Worm (Caenorhabditis elegans): ENCODE data around the gene col-81.
A peak's percentile ranks its signal among the peaks of the same experiment; 100 is the strongest.

Gene col-81

DNA sequence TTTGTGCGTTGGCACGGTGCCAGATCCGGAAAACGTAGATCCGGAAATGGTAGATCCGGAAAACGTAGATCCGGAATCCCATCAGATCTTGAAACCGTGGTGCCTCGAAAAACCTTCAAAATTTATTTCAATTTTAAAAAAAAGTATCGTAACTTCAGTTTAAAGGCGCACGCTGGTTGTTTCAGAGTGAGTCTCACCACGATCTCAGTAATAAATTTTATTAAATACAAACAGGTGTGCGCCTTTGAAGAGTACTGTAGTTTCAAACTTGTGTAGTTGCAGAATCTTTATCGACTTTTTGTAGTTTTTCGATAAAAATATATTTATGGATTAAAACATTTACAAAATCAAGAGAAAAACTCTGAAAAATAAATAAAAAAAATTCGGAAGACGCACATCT is 37.1 kb upstream of the col-81 start (continued):
- peak; percentile 37 for TF ChIP-seq snpc-1.1 (tag; optimal IDR thresholded peaks at IDR 0.05; ENCODE audit: insufficient read depth)
- peak; percentile 88 for TF ChIP-seq ceh-91 (GFP tag; IDR thresholded peaks at IDR 0.05)
- no peak for TF ChIP-seq Y67H2A.10 (GFP tag; conservative IDR thresholded peaks at IDR 0.05)
- peak; percentile 45; the same call in 1 of the 2 replicates for TF ChIP-seq attf-3 (GFP tag; conservative IDR thresholded peaks at IDR 0.05)
- TF ChIP-seq ceh-79 (tag; optimal IDR thresholded peaks at IDR 0.05) = no peak
- 0 out of 2 replicates have a peak, but pooled peaks have one; percentile 9 for TF ChIP-seq pbrm-1 (GFP tag; IDR thresholded peaks at IDR 0.05)
- 0 out of 2 replicates have a peak, but pooled peaks have one; percentile 25 for TF ChIP-seq hsf-1 (GFP tag; IDR thresholded peaks at IDR 0.05)
- TF ChIP-seq B0261.1 (tag; optimal IDR thresholded peaks at IDR 0.05) = no peak
- no peak for TF ChIP-seq bed-2 (GFP tag; IDR thresholded peaks at IDR 0.05)
- TF ChIP-seq Y79H2A.3 (GFP tag; conservative IDR thresholded peaks at IDR 0.05) = no peak
- TF ChIP-seq madf-8 (GFP tag; conservative IDR thresholded peaks at IDR 0.05) = peak; percentile 94
- TF ChIP-seq F49E8.2 (tag; optimal IDR thresholded peaks at IDR 0.05; ENCODE audit: insufficient read depth) = peak; percentile 81
- no peak for TF ChIP-seq Y95B8A.8 (GFP tag; IDR thresholded peaks at IDR 0.05)
- peak; percentile 21 for TF ChIP-seq tlf-1 (GFP tag; optimal IDR thresholded peaks at IDR 0.05)
- TF ChIP-seq athp-1 (tag; optimal IDR thresholded peaks at IDR 0.05) = peak; percentile 66
- TF ChIP-seq nfya-2 (GFP tag; IDR thresholded peaks at IDR 0.05) = no peak
- TF ChIP-seq dox-1 (GFP tag; IDR thresholded peaks at IDR 0.05) = peak; percentile 53; the same call in 1 of the 2 replicates
- TF ChIP-seq mcd-1 (GFP tag; IDR thresholded peaks at IDR 0.05) = peak; percentile 61; the same call in 1 of the 2 replicates
- TF ChIP-seq sea-2 (GFP tag; IDR thresholded peaks at IDR 0.05) = no peak
- peak; percentile 94 for TF ChIP-seq F33H1.4 (GFP tag; IDR thresholded peaks at IDR 0.05)
- TF ChIP-seq ets-4 (GFP tag; optimal IDR thresholded peaks at IDR 0.05) = no peak

DNA sequence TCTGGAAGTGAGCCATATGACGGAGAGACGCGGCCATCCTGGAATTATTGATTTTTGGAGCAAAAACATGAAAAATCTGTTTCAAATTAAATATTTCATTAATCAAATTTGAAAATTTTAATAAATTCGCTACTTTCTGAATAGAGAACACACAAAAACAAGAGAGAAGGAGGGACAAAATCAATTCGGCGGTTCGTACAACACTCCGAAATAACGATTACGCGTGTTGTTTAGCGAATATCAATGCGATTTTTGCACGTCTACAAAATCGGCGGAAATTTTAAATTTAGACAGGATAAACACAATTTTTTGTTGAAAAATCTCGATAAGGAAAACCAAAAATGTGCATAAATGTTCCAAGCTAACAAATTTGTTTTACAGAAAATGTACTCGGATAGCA is 36.3 kb upstream of the col-81 start, which contains the start of the genes sdhd-1 and ilkp-1:
TSS of gene sdhd-1 (minus strand) at position 38 of the 400 bp plus-strand sequence.
TSS of gene ilkp-1 (plus strand) at position 380 of the 400 bp plus-strand sequence.
- no peak for TF ChIP-seq die-1 (tag; optimal IDR thresholded peaks at IDR 0.05)
- TF ChIP-seq attf-5 (GFP tag; optimal IDR thresholded peaks at IDR 0.05) = peak; percentile 20
- no peak for TF ChIP-seq let-526 (GFP tag; IDR thresholded peaks at IDR 0.05)
- TF ChIP-seq F57A8.1 (GFP tag; optimal IDR thresholded peaks at IDR 0.05) = no peak
- TF ChIP-seq gei-17 (GFP tag; optimal IDR thresholded peaks at IDR 0.05) = no peak
- TF ChIP-seq egrh-3 (GFP tag; IDR thresholded peaks at IDR 0.05) = no peak
- no peak for TF ChIP-seq Y53G8AR.9 (GFP tag; conservative IDR thresholded peaks at IDR 0.05)
- no peak for TF ChIP-seq hlh-26 (GFP tag; conservative IDR thresholded peaks at IDR 0.05)
- TF ChIP-seq ztf-3 (GFP tag; optimal IDR thresholded peaks at IDR 0.05) = no peak
- TF ChIP-seq ztf-22 (GFP tag; optimal IDR thresholded peaks at IDR 0.05) = no peak
- TF ChIP-seq egl-18 (GFP tag; IDR thresholded peaks at IDR 0.05) = no peak
- TF ChIP-seq attf-3 (GFP tag; conservative IDR thresholded peaks at IDR 0.05) = peak; percentile 90
- TF ChIP-seq lin-54 (GFP tag; optimal IDR thresholded peaks at IDR 0.05) = peak; percentile 55
- TF ChIP-seq tbp1 (GFP tag; optimal IDR thresholded peaks at IDR 0.05) = no peak
- TF ChIP-seq cebp-2 (GFP tag; IDR thresholded peaks at IDR 0.05) = no peak
- TF ChIP-seq F52B5.7 (tag; optimal IDR thresholded peaks at IDR 0.05) = no peak
- no peak for TF ChIP-seq C06A6.2 (GFP tag; conservative IDR thresholded peaks at IDR 0.05)
- no peak for TF ChIP-seq ztf-6 (GFP tag; IDR thresholded peaks at IDR 0.05)
- peak in 1 of 3 experiments; percentile 54 for TF ChIP-seq lin-35 (GFP tag; optimal IDR thresholded peaks at IDR 0.05)
- no peak for TF ChIP-seq nfyb-1 (GFP tag; IDR thresholded peaks at IDR 0.05)
- no peak for TF ChIP-seq F22D6.2 (tag; optimal IDR thresholded peaks at IDR 0.05)
- TF ChIP-seq repo-1 (tag; optimal IDR thresholded peaks at IDR 0.05) = no peak
- TF ChIP-seq hmg-1.2 (GFP tag; IDR thresholded peaks at IDR 0.05) = peak; percentile 48; the same call in 1 of the 2 replicates
- TF ChIP-seq madf-8 (GFP tag; conservative IDR thresholded peaks at IDR 0.05) = no peak
- TF ChIP-seq madf-10 (tag; optimal IDR thresholded peaks at IDR 0.05) = no peak
- no peak for TF ChIP-seq F33H1.4 (GFP tag; IDR thresholded peaks at IDR 0.05)
- no peak for TF ChIP-seq him-1 (tag; optimal IDR thresholded peaks at IDR 0.05)
- no peak for TF ChIP-seq T07F8.4 (tag; optimal IDR thresholded peaks at IDR 0.05)
- no peak for TF ChIP-seq sdz-38 (tag; optimal IDR thresholded peaks at IDR 0.05)
- TF ChIP-seq unc-62 (GFP tag; optimal IDR thresholded peaks at IDR 0.05) = no peak
- no peak for TF ChIP-seq ets-4 (GFP tag; optimal IDR thresholded peaks at IDR 0.05)
